Fruit fly (Drosophila melanogaster): ENCODE results near the gene CG33710.

CG33710 gene

dm6 chr3L:19909234-19910053, 43.1 kb downstream of the CG33710 start (continued):
- TF ChIP-seq CG15269 (tag; optimal IDR thresholded peaks at IDR 0.05) (no peak), CG2889 (GFP tag; IDR thresholded peaks at IDR 0.05) (no peak), HmgZ (tag; optimal IDR thresholded peaks at IDR 0.05) (peak; percentile 33), Ptx1 (GFP tag; IDR thresholded peaks at IDR 0.05) (no peak), CG31441 (GFP tag; IDR thresholded peaks at IDR 0.05) (no peak), CG15479 (GFP tag; optimal IDR thresholded peaks at IDR 0.05) (no peak), CG30403 (GFP tag; optimal IDR thresholded peaks at IDR 0.05) (no peak), gcm2 (GFP tag; optimal IDR thresholded peaks at IDR 0.05) (no peak), CG12236 (GFP tag; optimal IDR thresholded peaks at IDR 0.05) (no peak), CG6272 (GFP tag; IDR thresholded peaks at IDR 0.05) (no peak), CG11696 (GFP tag; IDR thresholded peaks at IDR 0.05) (no peak), Taf1 (GFP tag; IDR thresholded peaks at IDR 0.05) (no peak), CG3726 (GFP tag; IDR thresholded peaks at IDR 0.05) (no peak), Bgb (GFP tag; IDR thresholded peaks at IDR 0.05; ENCODE audit: partially characterized antibody) (peak; percentile 42; the same call in 1 of the 2 replicates), CG7987 (GFP tag; optimal IDR thresholded peaks at IDR 0.05) (no peak), kay (GFP tag; optimal IDR thresholded peaks at IDR 0.05) (no peak), CG30020 (tag; optimal IDR thresholded peaks at IDR 0.05) (peak; percentile 38), CG16863 (GFP tag; optimal IDR thresholded peaks at IDR 0.05) (no peak), pb (GFP tag; optimal IDR thresholded peaks at IDR 0.05) (no peak), CG12744 (GFP tag; optimal IDR thresholded peaks at IDR 0.05) (no peak), sima (GFP tag; optimal IDR thresholded peaks at IDR 0.05) (no peak), H2.0 (GFP tag; IDR thresholded peaks at IDR 0.05) (no peak), CG8944 (GFP tag; optimal IDR thresholded peaks at IDR 0.05) (no peak), CG32532 (GFP tag; IDR thresholded peaks at IDR 0.05) (no peak), CG14710 (tag; optimal IDR thresholded peaks at IDR 0.05) (peak; percentile 65), hbn (GFP tag; IDR thresholded peaks at IDR 0.05; ENCODE audit: partially characterized antibody) (no peak), CG13624 (GFP tag; optimal IDR thresholded peaks at IDR 0.05) (no peak), pnt (GFP tag; optimal IDR thresholded peaks at IDR 0.05) (no peak), CG5245 (GFP tag; optimal IDR thresholded peaks at IDR 0.05) (no peak), eve (GFP tag; optimal IDR thresholded peaks at IDR 0.05) (no peak), CG10209 (GFP tag; optimal IDR thresholded peaks at IDR 0.05) (no peak), bigmax (GFP tag; optimal IDR thresholded peaks at IDR 0.05) (no peak), CG2199 (GFP tag; IDR thresholded peaks at IDR 0.05) (peak; percentile 9; the same call in 1 of the 3 replicates), nerfin-2 (GFP tag; IDR thresholded peaks at IDR 0.05; ENCODE audit: partially characterized antibody) (no peak), ind (GFP tag; optimal IDR thresholded peaks at IDR 0.05) (no peak), CG10274 (GFP tag; optimal IDR thresholded peaks at IDR 0.05) (no peak), CG4360 (GFP tag; IDR thresholded peaks at IDR 0.05) (no peak), slp2 (GFP tag; optimal IDR thresholded peaks at IDR 0.05) (no peak), CG9876 (GFP tag; optimal IDR thresholded peaks at IDR 0.05) (no peak), ro (GFP tag; IDR thresholded peaks at IDR 0.05) (no peak), tin (GFP tag; optimal IDR thresholded peaks at IDR 0.05) (no peak), slou (GFP tag; optimal IDR thresholded peaks at IDR 0.05) (no peak), klu (GFP tag; IDR thresholded peaks at IDR 0.05) (no peak), Lim3 (GFP tag; IDR thresholded peaks at IDR 0.05) (no peak), da (GFP tag; optimal IDR thresholded peaks at IDR 0.05) (no peak), Ssrp (tag; optimal IDR thresholded peaks at IDR 0.05) (no peak), CkIIα-i1 (GFP tag; IDR thresholded peaks at IDR 0.05) (no peak), pan (optimal IDR thresholded peaks at IDR 0.05) (no peak), pan (GFP tag; optimal IDR thresholded peaks at IDR 0.05 in 1 of 2, IDR thresholded peaks at IDR 0.05 in 1 of 2) (no peak), org-1 (GFP tag; optimal IDR thresholded peaks at IDR 0.05) (no peak), zf30C (GFP tag; optimal IDR thresholded peaks at IDR 0.05) (no peak)

Data from whole organism, embryonic.